Worm (Caenorhabditis elegans): ENCODE data around the gene ZK1248.20.

The ZK1248.20 gene

DNA sequence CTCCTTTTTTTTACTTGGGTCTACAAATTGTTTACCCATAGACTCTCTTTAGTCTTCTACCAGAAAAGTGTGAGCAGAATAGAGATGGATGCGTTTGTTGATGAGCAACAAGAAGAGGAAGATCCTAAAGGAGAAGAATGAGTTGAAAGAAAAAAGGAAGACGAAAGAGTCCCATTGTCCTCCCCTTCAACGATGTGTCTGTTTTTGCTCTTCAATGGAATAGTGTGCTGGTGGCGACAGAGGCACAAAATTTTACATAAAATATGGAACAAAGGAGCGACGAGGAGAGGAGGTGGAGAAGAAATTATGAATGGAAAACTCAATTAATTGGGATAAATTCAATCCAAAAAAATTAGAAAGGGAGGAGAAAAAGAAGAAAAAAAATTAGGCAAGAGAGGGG is 44.2 kb downstream of the ZK1248.20 start:
- TF ChIP-seq ceh-18 (tag; optimal IDR thresholded peaks at IDR 0.05) (no peak), ceh-31 (tag; optimal IDR thresholded peaks at IDR 0.05) (peak; percentile 41), unc-42 (tag; optimal IDR thresholded peaks at IDR 0.05) (peak; percentile 5), ceh-30 (tag; optimal IDR thresholded peaks at IDR 0.05) (no peak)

DNA sequence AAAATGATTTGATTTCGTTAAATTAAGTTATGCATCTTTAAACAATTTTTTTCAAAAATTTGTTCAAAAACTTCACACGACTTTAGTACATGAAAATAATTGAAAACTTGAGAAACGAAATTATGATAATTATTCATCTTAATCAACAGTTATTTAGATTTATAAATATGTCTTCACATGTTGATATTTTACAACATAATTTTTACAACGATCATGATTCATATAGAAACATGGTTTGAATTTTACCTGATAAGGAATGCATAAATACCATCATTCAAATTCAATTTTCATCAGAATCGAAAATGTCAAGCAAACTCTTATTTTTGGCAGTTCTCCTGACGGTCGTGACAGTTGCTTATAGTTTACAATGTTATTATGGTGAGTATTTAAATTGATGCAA is 47.4 kb downstream of the ZK1248.20 start, which contains the start of gene tag-234:
Gene tag-234 (plus strand): TSS at position 301 of the 400 bp plus-strand sequence.
- TF ChIP-seq mec-3 (tag; optimal IDR thresholded peaks at IDR 0.05; ENCODE audit: borderline replicate concordance) (no peak), hlh-8 (tag; optimal IDR thresholded peaks at IDR 0.05) (no peak), zip-5 (tag; optimal IDR thresholded peaks at IDR 0.05) (no peak), pax-1 (tag; optimal IDR thresholded peaks at IDR 0.05) (no peak), ceh-24 (tag; optimal IDR thresholded peaks at IDR 0.05) (no peak), hlh-30 (tag; optimal IDR thresholded peaks at IDR 0.05; ENCODE audit: insufficient read depth) (no peak), syd-9 (tag; optimal IDR thresholded peaks at IDR 0.05) (no peak)

DNA sequence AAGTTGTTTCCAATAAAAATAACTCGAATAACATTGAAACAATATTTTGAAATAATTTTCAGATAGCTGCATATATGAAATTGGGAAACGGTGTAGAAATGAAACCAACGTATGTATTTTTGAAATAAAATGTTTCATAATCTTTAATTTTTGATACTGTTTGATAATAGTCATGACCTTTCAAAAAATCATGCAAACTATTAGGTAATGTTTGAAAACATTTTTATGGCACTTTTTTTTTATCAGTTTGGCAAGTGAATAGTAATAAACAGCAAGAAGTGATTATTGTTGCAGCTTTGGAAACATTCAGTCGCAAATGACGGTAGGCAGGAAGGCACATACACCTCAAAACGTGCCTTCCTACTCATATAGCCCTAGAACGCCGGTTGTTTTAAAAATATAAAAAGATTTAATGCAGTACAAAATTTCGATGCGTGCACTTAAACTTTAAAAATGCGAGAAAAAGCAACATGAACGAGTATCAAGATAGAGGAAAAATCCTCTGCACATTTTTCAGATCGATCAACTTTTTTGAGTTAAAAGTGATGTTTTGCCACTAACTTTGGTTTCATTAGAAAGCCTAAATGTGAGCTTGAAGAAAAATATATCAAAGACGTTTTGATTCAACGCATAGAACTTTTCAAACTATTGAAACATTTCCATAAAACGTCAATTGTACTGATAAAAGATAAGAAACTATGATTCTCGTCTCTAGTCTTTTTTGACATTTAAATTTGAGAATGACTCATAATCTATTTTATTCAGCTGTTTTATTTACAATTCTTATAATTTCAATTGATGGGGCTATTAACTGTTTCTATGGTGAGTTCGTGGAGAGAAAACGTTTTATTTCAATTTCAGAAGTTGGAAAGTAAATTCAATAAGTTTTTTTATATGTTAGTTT is 49.2 kb downstream of the ZK1248.20 start, which contains the start of gene F55C12.19:
Gene F55C12.19 (plus strand): TSS at position 735 of the 904 bp plus-strand sequence.
- no peak for TF ChIP-seq ceh-14 (tag; optimal IDR thresholded peaks at IDR 0.05)
- TF ChIP-seq unc-3 (GFP tag; conservative IDR thresholded peaks at IDR 0.05), result no peak
- TF ChIP-seq unc-3 (tag; optimal IDR thresholded peaks at IDR 0.05), result no peak
- TF ChIP-seq fkh-6 (tag; optimal IDR thresholded peaks at IDR 0.05), result no peak
- no peak for TF ChIP-seq gmeb-2 (tag; optimal IDR thresholded peaks at IDR 0.05)
- TF ChIP-seq lim-6 (tag; optimal IDR thresholded peaks at IDR 0.05), result no peak
- TF ChIP-seq F13H6.1 (tag; optimal IDR thresholded peaks at IDR 0.05), result no peak
